Worm (Caenorhabditis elegans): ENCODE data around the gene miro-1.

miro-1 gene

DNA sequence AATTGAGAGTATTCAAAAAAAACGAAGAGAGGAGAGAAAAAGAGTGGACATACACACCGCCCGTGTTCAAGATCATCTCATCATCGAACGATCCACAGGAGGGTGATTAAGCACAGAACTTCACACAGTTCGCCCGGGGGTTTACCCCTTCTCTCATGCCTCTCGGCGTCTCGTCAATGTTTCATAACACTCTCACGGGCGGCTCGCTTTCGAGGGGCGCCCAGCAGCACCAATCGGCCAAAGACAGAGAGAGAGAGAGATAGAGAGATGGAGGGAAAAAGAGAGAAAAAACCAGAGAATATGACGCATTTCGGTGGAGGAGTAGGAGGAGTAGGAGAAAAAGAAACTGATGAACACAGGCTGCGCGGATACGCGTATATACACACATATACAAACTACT, 10.4 kb downstream of the miro-1 start (continued):
- TF ChIP-seq nhr-80 (tag; optimal IDR thresholded peaks at IDR 0.05) (peak; percentile 99), Y95B8A.8 (GFP tag; IDR thresholded peaks at IDR 0.05) (0 out of 2 replicates have a peak, but pooled peaks have one; percentile 37), B0336.3 (GFP tag; IDR thresholded peaks at IDR 0.05) (peak; percentile 43; the same call in 1 of the 2 replicates), nfyb-1 (GFP tag; IDR thresholded peaks at IDR 0.05) (peak; percentile 59; the same call in 1 of the 2 replicates), rcor-1 (GFP tag; IDR thresholded peaks at IDR 0.05) (peak; percentile 58; the same call in 1 of the 2 replicates), zfh-2 (GFP tag; conservative IDR thresholded peaks at IDR 0.05) (peak; percentile 97), aptf-3 (GFP tag; IDR thresholded peaks at IDR 0.05) (no peak), hmg-1.2 (GFP tag; IDR thresholded peaks at IDR 0.05) (peak; percentile 48; the same call in 1 of the 2 replicates), snpc-4 (GFP tag; optimal IDR thresholded peaks at IDR 0.05) (no peak), snpc-4 (tag; optimal IDR thresholded peaks at IDR 0.05) (peak in 1 of 4 experiments; percentile 25), mcd-1 (GFP tag; IDR thresholded peaks at IDR 0.05) (peak; percentile 65), hrde-1 (tag; optimal IDR thresholded peaks at IDR 0.05; ENCODE audit: borderline replicate concordance) (no peak), repo-1 (tag; optimal IDR thresholded peaks at IDR 0.05) (peak; percentile 21), egrh-3 (GFP tag; IDR thresholded peaks at IDR 0.05) (peak; percentile 50; the same call in 1 of the 2 replicates), let-607 (tag; optimal IDR thresholded peaks at IDR 0.05) (peak in 1 of 2 experiments; percentile 27), lin-26 (GFP tag; IDR thresholded peaks at IDR 0.05) (peak; percentile 63; the same call in 1 of the 2 replicates), ztf-18 (tag; optimal IDR thresholded peaks at IDR 0.05) (peak; percentile 72), F57C9.4 (tag; optimal IDR thresholded peaks at IDR 0.05) (no peak), K11D2.4 (GFP tag; IDR thresholded peaks at IDR 0.05) (peak; percentile 57; the same call in 1 of the 2 replicates), K12H6.12 (tag; optimal IDR thresholded peaks at IDR 0.05) (peak; percentile 77), lin-54 (GFP tag; optimal IDR thresholded peaks at IDR 0.05) (peak; percentile 43), nhr-90 (tag; optimal IDR thresholded peaks at IDR 0.05) (peak; percentile 51), dox-1 (GFP tag; IDR thresholded peaks at IDR 0.05) (peak; percentile 83; the same call in 1 of the 2 replicates), B0261.1 (tag; optimal IDR thresholded peaks at IDR 0.05) (no peak)

DNA sequence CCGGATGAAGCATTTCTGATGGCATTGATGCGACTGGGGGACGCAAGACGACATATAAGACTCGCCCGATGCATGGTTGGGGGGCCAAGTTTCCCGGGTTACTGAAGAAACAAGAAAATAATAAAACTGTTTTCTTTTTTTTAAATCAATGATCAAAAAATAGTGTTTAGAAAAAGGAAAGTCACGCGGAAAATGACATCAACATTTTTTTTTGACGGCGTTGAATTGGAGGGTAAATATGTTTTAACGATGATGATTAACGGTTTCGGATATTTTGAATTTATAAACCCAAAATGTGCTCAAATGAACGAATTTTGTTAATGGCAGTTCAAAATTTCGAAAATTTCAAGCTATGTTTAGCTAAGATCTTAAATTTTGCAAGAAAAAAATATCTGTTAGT, 11.7 kb downstream of the miro-1 start, which contains the start of gene ogdh-1:
TSS of gene ogdh-1 (minus strand) at position 101 of the 400 bp plus-strand sequence.
- no peak for TF ChIP-seq nfya-2 (GFP tag; IDR thresholded peaks at IDR 0.05)
- TF ChIP-seq die-1 (tag; optimal IDR thresholded peaks at IDR 0.05), result no peak
- no peak for TF ChIP-seq hlh-12 (tag; optimal IDR thresholded peaks at IDR 0.05)
- no peak for TF ChIP-seq Y79H2A.3 (GFP tag; conservative IDR thresholded peaks at IDR 0.05)
- TF ChIP-seq bed-2 (GFP tag; IDR thresholded peaks at IDR 0.05), result no peak
- no peak for TF ChIP-seq ztf-6 (GFP tag; IDR thresholded peaks at IDR 0.05)
- TF ChIP-seq gei-17 (GFP tag; optimal IDR thresholded peaks at IDR 0.05), result no peak
- TF ChIP-seq pha-4 (tag; optimal IDR thresholded peaks at IDR 0.05), result no peak
- no peak for TF ChIP-seq dpl-1 (GFP tag; optimal IDR thresholded peaks at IDR 0.05)
- TF ChIP-seq pbrm-1 (GFP tag; IDR thresholded peaks at IDR 0.05), result no peak
- TF ChIP-seq ztf-26 (tag; optimal IDR thresholded peaks at IDR 0.05), result no peak
- TF ChIP-seq ceh-58 (GFP tag; IDR thresholded peaks at IDR 0.05), result no peak
- no peak for TF ChIP-seq nfyb-1 (GFP tag; IDR thresholded peaks at IDR 0.05)
- TF ChIP-seq Y53G8AR.9 (GFP tag; conservative IDR thresholded peaks at IDR 0.05), result no peak
- no peak for TF ChIP-seq cebp-2 (GFP tag; IDR thresholded peaks at IDR 0.05)
- no peak for TF ChIP-seq ets-4 (GFP tag; optimal IDR thresholded peaks at IDR 0.05)
- TF ChIP-seq T07F8.4 (tag; optimal IDR thresholded peaks at IDR 0.05), result no peak

Measured in whole organism, young adult.